Fruit fly (Drosophila melanogaster) whole organism, prepupa: ENCODE results near the gene Nprl3.

Source experiments
- CG3032 ChIP-seq: fragments of 200-800 bp; optimal IDR thresholded peaks from 2 replicates; lab custom pipeline; 2019; ENCODE audit warnings: missing biosample characterization, mild to moderate bottlenecking, missing genetic modification characterization, moderate library complexity
- CG6854 ChIP-seq: fragments of 200-800 bp; sonication (Bioruptor generic); optimal IDR thresholded peaks from 2 replicates; lab custom pipeline; 2017; ENCODE audit warnings: missing biosample characterization, mild to moderate bottlenecking, missing genetic modification characterization
- CG7368 ChIP-seq: fragments of 200-800 bp; sonication (Bioruptor generic); optimal IDR thresholded peaks from 3 replicates; lab custom pipeline; 2016; ENCODE audit warnings: missing biosample characterization, missing genetic modification characterization
- CG8319 ChIP-seq: fragments of 200-800 bp; sonication (Bioruptor generic); optimal IDR thresholded peaks from 3 replicates; lab custom pipeline; 2016; ENCODE audit warnings: missing biosample characterization, missing genetic modification characterization
- Ets21C ChIP-seq: fragments of 200-800 bp; sonication (Bioruptor generic); optimal IDR thresholded peaks from 3 replicates; lab custom pipeline; 2016; ENCODE audit warnings: missing biosample characterization, missing genetic modification characterization
- Ets96B ChIP-seq: fragments of 200-800 bp; optimal IDR thresholded peaks from 2 replicates; lab custom pipeline; 2019; ENCODE audit warnings: missing biosample characterization, mild to moderate bottlenecking, missing genetic modification characterization, moderate library complexity
- Hr39 ChIP-seq: fragments of 200-800 bp; sonication (Bioruptor generic); optimal IDR thresholded peaks from 2 replicates; lab custom pipeline; 2016; ENCODE audit warnings: missing biosample characterization, missing genetic modification characterization
- Sox102F ChIP-seq: fragments of 200-800 bp; sonication (Bioruptor generic); optimal IDR thresholded peaks from 2 replicates; lab custom pipeline; 2016; ENCODE audit warnings: missing biosample characterization, mild to moderate bottlenecking, missing genetic modification characterization
- Sox14 ChIP-seq: fragments of 200-800 bp; sonication (Bioruptor generic); optimal IDR thresholded peaks from 3 replicates; lab custom pipeline; 2016; ENCODE audit warnings: missing biosample characterization, missing genetic modification characterization
- cyc ChIP-seq: fragments of 200-800 bp; sonication (Bioruptor generic); optimal IDR thresholded peaks from 3 replicates; lab custom pipeline; 2016; ENCODE audit warnings: missing biosample characterization, missing genetic modification characterization
- fkh ChIP-seq: fragments of 200-800 bp; sonication (Bioruptor generic); optimal IDR thresholded peaks from 3 replicates; lab custom pipeline; 2017; ENCODE audit warnings: missing biosample characterization, mild to moderate bottlenecking, missing genetic modification characterization, moderate library complexity
- svp ChIP-seq: fragments of 200-800 bp; sonication (Bioruptor generic); peaks from one replicate; lab custom pipeline; 2016; ENCODE audit warnings: missing biosample characterization, missing genetic modification characterization

DNA sequence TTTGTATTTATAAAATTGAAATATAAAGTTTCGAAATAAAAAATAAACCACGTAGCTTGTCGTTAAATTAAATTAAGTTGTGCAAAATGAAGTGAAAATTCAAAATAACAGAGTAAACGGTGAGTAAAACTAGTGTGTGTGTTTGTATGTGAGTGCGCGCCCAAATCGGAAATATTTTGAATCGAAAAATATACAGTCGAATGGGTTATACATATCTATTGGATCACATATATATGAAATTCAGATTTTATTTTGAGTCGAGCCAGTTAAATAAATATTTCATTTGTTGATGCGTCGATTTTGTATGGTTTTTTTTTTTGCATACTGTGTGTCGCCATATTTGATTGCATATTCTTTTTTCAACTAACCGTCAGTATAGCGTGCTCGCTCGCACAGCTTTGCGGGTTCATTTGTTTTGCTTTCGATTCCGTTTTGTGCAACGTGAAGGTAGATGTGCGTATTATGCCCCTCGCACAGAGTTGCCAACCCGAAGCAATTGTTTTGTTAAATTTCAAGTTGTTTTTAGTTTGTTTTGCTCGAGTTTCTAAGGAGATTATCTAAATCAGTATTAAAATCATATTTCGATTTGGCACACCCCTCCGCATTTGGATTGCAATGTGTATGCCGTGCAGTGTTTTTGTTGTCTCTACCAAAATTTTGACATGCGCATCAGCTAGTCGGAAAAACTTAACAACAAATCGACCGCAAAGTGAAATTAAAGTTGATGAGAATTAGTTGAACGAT lies 1.8 kb upstream of the Nprl3 start:
- TF ChIP-seq svp (GFP tag; lab: Kevin White, UChicago), result no peak
- no peak for TF ChIP-seq CG6854
- TF ChIP-seq cyc (GFP tag; lab: Kevin White, UChicago), result no peak
- peak; percentile 31 for TF ChIP-seq Ets96B
- TF ChIP-seq Sox14, result peak; percentile 47
- peak; percentile 30 for TF ChIP-seq fkh (GFP tag; lab: Kevin White, UChicago)
- no peak for TF ChIP-seq Ets21C (GFP tag; lab: Kevin White, UChicago)
- no peak for TF ChIP-seq Sox102F (GFP tag; lab: Kevin White, UChicago)
- no peak for TF ChIP-seq CG8319 (GFP tag; lab: Kevin White, UChicago)
- TF ChIP-seq Hr39 (GFP tag; lab: Kevin White, UChicago), result peak; percentile 15
- TF ChIP-seq CG3032 (tag; lab: Kevin White, UChicago), result peak; percentile 22
- no peak for TF ChIP-seq CG7368 (GFP tag; lab: Kevin White, UChicago)
